Worm (Caenorhabditis elegans) whole organism, L3 larva: Measurements from ENCODE around the gene T03G11.10.

Experiments used
- ama-1 ChIP-seq: fragments of 150-350 bp; optimal IDR thresholded peaks from 2 replicates; lab custom pipeline; 2018
- elt-3 ChIP-seq, 3 experiments: fragments of 150-350 bp in 1 of 3; sonication (generic microtip) in 2 of 3; optimal IDR thresholded peaks; 2 replicates in 2 of 3; 4 replicates in 1 of 3; lab custom pipeline; 2014 to 2017; ENCODE audit warnings: missing biosample characterization in 3 of 3, missing genetic modification characterization in 3 of 3
- lsy-12 ChIP-seq: sonication (generic microtip); optimal IDR thresholded peaks from 2 replicates; lab custom pipeline; 2016; ENCODE audit warnings: mild to moderate bottlenecking, missing genetic modification characterization, missing compliant biosample characterization
- nhr-11 ChIP-seq: fragments of 150-350 bp; optimal IDR thresholded peaks from 2 replicates; lab custom pipeline; 2014; ENCODE audit warnings: missing biosample characterization, missing genetic modification characterization
- nhr-76 ChIP-seq: fragments of 150-350 bp; sonication (generic microtip); optimal IDR thresholded peaks from 5 replicates; lab custom pipeline; 2014; ENCODE audit warnings: missing biosample characterization, missing genetic modification characterization
- unc-39 ChIP-seq: sonication (generic microtip); optimal IDR thresholded peaks from 4 replicates; lab custom pipeline; 2017; ENCODE audit warnings: missing biosample characterization, missing genetic modification characterization
- unc-62 ChIP-seq: fragments of 150-350 bp; sonication (generic microtip); optimal IDR thresholded peaks from 4 replicates; lab custom pipeline; 2014; ENCODE audit warnings: missing biosample characterization, missing genetic modification reagents, missing genetic modification characterization

- peak; percentile 0 for TF ChIP-seq ama-1 (lab: Kevin White, UChicago)
- TF ChIP-seq elt-3 (tag; optimal IDR thresholded peaks at IDR 0.05; lab: Kevin White, UChicago): no peak
- no peak for TF ChIP-seq nhr-76
- no peak for TF ChIP-seq nhr-11 (tag; lab: Kevin White, UChicago)
- no peak for TF ChIP-seq unc-62
- TF ChIP-seq lsy-12 (tag; lab: Kevin White, UChicago): no peak
- TF ChIP-seq unc-39 (tag; lab: Kevin White, UChicago): no peak
Observed at ce11 chrX:5135548-5135947, 35.4 kb downstream of the T03G11.10 start.
